Worm (Caenorhabditis elegans) whole organism, L1 larva: ENCODE measurements around the gene T24A6.1.

Source experiments
- C04F5.9 ChIP-seq: sonication (generic microtip); optimal IDR thresholded peaks from 2 replicates; lab custom pipeline; 2016; ENCODE audit warnings: missing genetic modification characterization, missing compliant biosample characterization
- C16A3.4 ChIP-seq: fragments of 150-350 bp; optimal IDR thresholded peaks from 2 replicates; lab custom pipeline; 2014; ENCODE audit warnings: missing biosample characterization, missing genetic modification characterization
- aha-1 ChIP-seq: fragments of 150-350 bp; optimal IDR thresholded peaks from 2 replicates; lab custom pipeline; 2014; ENCODE audit warnings: missing biosample characterization, missing genetic modification characterization
- aly-2 ChIP-seq: fragments of 150-350 bp; optimal IDR thresholded peaks from 2 replicates; lab custom pipeline; 2014; ENCODE audit warnings: missing biosample characterization, missing genetic modification characterization
- ama-1 ChIP-seq: fragments of 150-350 bp; optimal IDR thresholded peaks from 2 replicates; lab custom pipeline; 2014
- blmp-1 ChIP-seq: fragments of 150-350 bp; optimal IDR thresholded peaks from 2 replicates; lab custom pipeline; 2014; ENCODE audit warnings: missing biosample characterization, missing genetic modification characterization
- ceh-8 ChIP-seq: fragments of 200-800 bp; sonication (Bioruptor generic); optimal IDR thresholded peaks from 2 replicates; lab custom pipeline; 2018; ENCODE audit warnings: mild to moderate bottlenecking, missing genetic modification characterization, moderate library complexity, missing compliant biosample characterization
- ceh-88 ChIP-seq: fragments of 200-800 bp; sonication (Bioruptor generic); IDR thresholded peaks from 2 replicates; pipeline ENCODE4 v1.3.6; 2022; ENCODE audit warnings: missing genetic modification characterization, missing compliant biosample characterization
- dpl-1 ChIP-seq, 3 experiments: fragments of 150-350 bp in 2 of 3; sonication (generic microtip) in 1 of 3; optimal IDR thresholded peaks; 2 replicates each; lab custom pipeline; 2014 to 2017; ENCODE audit warnings: missing biosample characterization in 3 of 3, missing genetic modification characterization in 3 of 3, missing genetic modification reagents in 3 of 3
- egl-27 ChIP-seq, 2 experiments: fragments of 150-350 bp in 1 of 2; sonication (generic microtip); optimal IDR thresholded peaks; 3 replicates each; lab custom pipeline; 2017 to 2018; ENCODE audit warnings: missing biosample characterization in 2 of 2, missing genetic modification characterization in 2 of 2, missing genetic modification reagents in 2 of 2
- elt-2 ChIP-seq: sonication (generic microtip); optimal IDR thresholded peaks from 2 replicates; lab custom pipeline; 2016; ENCODE audit warnings: missing genetic modification characterization, mild to moderate bottlenecking, inconsistent platforms, missing compliant biosample characterization, missing genetic modification reagents
- ets-5 ChIP-seq: fragments of 200-800 bp; sonication (Bioruptor generic); IDR thresholded peaks from 2 replicates; pipeline ENCODE4 v1.3.6; 2022; ENCODE audit warnings: missing genetic modification characterization, missing compliant biosample characterization
- fkh-10 ChIP-seq: sonication (generic microtip); optimal IDR thresholded peaks from 2 replicates; lab custom pipeline; 2017; ENCODE audit warnings: missing biosample characterization, missing genetic modification reagents, missing genetic modification characterization
- fos-1 ChIP-seq: fragments of 150-350 bp; optimal IDR thresholded peaks from 2 replicates; lab custom pipeline; 2014; ENCODE audit warnings: missing biosample characterization, missing genetic modification characterization
- hlh-17 ChIP-seq: fragments of 200-800 bp; sonication (Bioruptor generic); optimal IDR thresholded peaks from 2 replicates; lab custom pipeline; 2018; ENCODE audit warnings: missing genetic modification characterization, mild to moderate bottlenecking, missing compliant biosample characterization, moderate library complexity, borderline replicate concordance
- hlh-4 ChIP-seq: sonication (generic microtip); optimal IDR thresholded peaks from 2 replicates; lab custom pipeline; 2016; ENCODE audit warnings: mild to moderate bottlenecking, missing genetic modification characterization, missing compliant biosample characterization
- irx-1 ChIP-seq: sonication (generic microtip); optimal IDR thresholded peaks from 2 replicates; lab custom pipeline; 2016; ENCODE audit warnings: missing genetic modification characterization, missing compliant biosample characterization
- isw-1 ChIP-seq: fragments of 200-800 bp; sonication (Bioruptor generic); IDR thresholded peaks from 2 replicates; pipeline ENCODE4 v1.3.6; 2022; ENCODE audit warnings: missing genetic modification characterization, missing compliant biosample characterization
- lin-13 ChIP-seq: fragments of 150-350 bp; optimal IDR thresholded peaks from 2 replicates; lab custom pipeline; 2014; ENCODE audit warnings: missing biosample characterization, missing genetic modification reagents, missing genetic modification characterization
- lin-15B ChIP-seq: fragments of 150-350 bp; sonication (generic microtip); optimal IDR thresholded peaks from 3 replicates; lab custom pipeline; 2014; ENCODE audit warnings: missing biosample characterization, missing genetic modification characterization
- lin-35 ChIP-seq, 2 experiments: fragments of 150-350 bp; optimal IDR thresholded peaks; 2 replicates each; lab custom pipeline; 2014; ENCODE audit warnings: missing biosample characterization in 2 of 2, missing genetic modification characterization in 2 of 2, missing genetic modification reagents in 2 of 2
- lir-3 ChIP-seq: sonication (generic microtip); optimal IDR thresholded peaks from 2 replicates; lab custom pipeline; 2016; ENCODE audit warnings: mild to moderate bottlenecking, missing genetic modification characterization, moderate library complexity, missing compliant biosample characterization; ENCODE audit not compliant: poor library complexity
- mab-9 ChIP-seq: fragments of 200-800 bp; sonication (Bioruptor generic); IDR thresholded peaks from 2 replicates; pipeline ENCODE4 v1.3.6; 2022; ENCODE audit warnings: missing genetic modification reagents, missing genetic modification characterization, missing compliant biosample characterization
- mdl-1 ChIP-seq, 2 experiments: fragments of 150-350 bp; optimal IDR thresholded peaks; 2 replicates each; lab custom pipeline; 2014 to 2017; ENCODE audit warnings: missing biosample characterization in 2 of 2, missing genetic modification characterization in 2 of 2, inconsistent platforms in 1 of 2
- mep-1 ChIP-seq: fragments of 150-350 bp; optimal IDR thresholded peaks from 2 replicates; lab custom pipeline; 2014; ENCODE audit warnings: missing biosample characterization, missing genetic modification characterization
- nhr-11 ChIP-seq: fragments of 150-350 bp; optimal IDR thresholded peaks from 2 replicates; lab custom pipeline; 2014; ENCODE audit warnings: missing biosample characterization, missing genetic modification characterization
- nhr-12 ChIP-seq: sonication (generic microtip); optimal IDR thresholded peaks from 2 replicates; lab custom pipeline; 2017; ENCODE audit warnings: missing biosample characterization, missing genetic modification characterization
- nhr-19 ChIP-seq: fragments of 200-800 bp; sonication (Bioruptor generic); conservative IDR thresholded peaks from 2 replicates; pipeline ENCODE4 v1.3.6; 2022; ENCODE audit warnings: missing genetic modification characterization, missing compliant biosample characterization
- nhr-20 ChIP-seq: sonication (generic microtip); optimal IDR thresholded peaks from 2 replicates; lab custom pipeline; 2016; ENCODE audit warnings: mild to moderate bottlenecking, missing genetic modification characterization, missing compliant biosample characterization
- nhr-237 ChIP-seq: fragments of 150-350 bp; optimal IDR thresholded peaks from 2 replicates; lab custom pipeline; 2014; ENCODE audit warnings: missing biosample characterization, missing genetic modification characterization
- nhr-77 ChIP-seq: fragments of 150-350 bp; optimal IDR thresholded peaks from 2 replicates; lab custom pipeline; 2014; ENCODE audit warnings: missing biosample characterization, missing genetic modification characterization
- nhr-90 ChIP-seq: sonication (generic microtip); optimal IDR thresholded peaks from 2 replicates; lab custom pipeline; 2016; ENCODE audit warnings: mild to moderate bottlenecking, missing genetic modification characterization, missing compliant biosample characterization; ENCODE audit not compliant: poor library complexity
- pag-3 ChIP-seq: sonication (generic microtip); optimal IDR thresholded peaks from 2 replicates; lab custom pipeline; 2017; ENCODE audit warnings: missing genetic modification characterization, mild to moderate bottlenecking, missing compliant biosample characterization, antibody characterized with exemption, borderline replicate concordance; ENCODE audit not compliant: insufficient read depth
- pax-3 ChIP-seq: fragments of 200-800 bp; sonication (Bioruptor generic); optimal IDR thresholded peaks from 2 replicates; lab custom pipeline; 2018; ENCODE audit warnings: mild to moderate bottlenecking, missing genetic modification characterization, moderate library complexity, missing compliant biosample characterization
- rnt-1 ChIP-seq: sonication (generic microtip); optimal IDR thresholded peaks from 2 replicates; lab custom pipeline; 2016; ENCODE audit warnings: mild to moderate bottlenecking, missing genetic modification characterization, moderate library complexity, missing compliant biosample characterization
- snu-23 ChIP-seq: sonication (generic microtip); optimal IDR thresholded peaks from 2 replicates; lab custom pipeline; 2016; ENCODE audit warnings: missing genetic modification characterization, missing compliant biosample characterization
- sptf-1 ChIP-seq: fragments of 150-350 bp; optimal IDR thresholded peaks from 2 replicates; lab custom pipeline; 2014; ENCODE audit warnings: missing biosample characterization, missing genetic modification characterization
- sup-37 ChIP-seq: fragments of 200-800 bp; sonication (Bioruptor generic); optimal IDR thresholded peaks from 2 replicates; lab custom pipeline; 2018; ENCODE audit warnings: mild to moderate bottlenecking, missing genetic modification characterization, missing compliant biosample characterization
- swsn-7 ChIP-seq: sonication (generic microtip); optimal IDR thresholded peaks from 2 replicates; lab custom pipeline; 2016; ENCODE audit warnings: missing genetic modification characterization, missing compliant biosample characterization
- tbx-2 ChIP-seq: sonication (generic microtip); optimal IDR thresholded peaks from 2 replicates; lab custom pipeline; 2016; ENCODE audit warnings: missing genetic modification characterization, missing compliant biosample characterization
- unc-30 ChIP-seq: sonication (generic microtip); optimal IDR thresholded peaks from 2 replicates; lab custom pipeline; 2017; ENCODE audit warnings: missing biosample characterization, missing genetic modification characterization
- unc-86 ChIP-seq: sonication (generic microtip); optimal IDR thresholded peaks from 2 replicates; lab custom pipeline; 2016; ENCODE audit warnings: missing genetic modification characterization, missing compliant biosample characterization
- unc-98 ChIP-seq: fragments of 200-800 bp; sonication (Bioruptor generic); IDR thresholded peaks from 2 replicates; pipeline ENCODE4 v1.3.6; 2022; ENCODE audit warnings: missing genetic modification characterization, missing compliant biosample characterization
- ztf-4 ChIP-seq: fragments of 150-350 bp; optimal IDR thresholded peaks from 2 replicates; lab custom pipeline; 2014; ENCODE audit warnings: missing biosample characterization, missing genetic modification characterization

Gene T24A6.1

DNA sequence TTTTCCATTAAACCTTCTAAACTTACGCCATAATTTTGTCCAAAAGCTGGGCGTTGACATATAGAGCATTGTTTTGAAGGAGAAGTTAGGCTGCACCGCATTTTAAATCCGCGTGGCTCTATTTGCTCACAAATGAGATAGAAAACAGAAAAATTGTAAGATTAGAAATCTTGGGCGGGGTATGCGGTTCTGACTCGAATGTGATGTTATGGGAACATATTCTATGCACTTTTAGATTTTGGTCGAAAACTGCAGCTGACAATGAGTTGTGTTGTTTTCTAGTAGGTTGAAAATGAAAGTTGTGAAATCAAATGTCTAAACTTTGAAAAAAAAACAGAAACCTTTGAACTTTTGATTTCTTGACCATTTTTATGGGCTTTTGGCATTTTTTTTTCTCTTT is 15.5 kb upstream of the T24A6.1 start, which contains the start of gene nhr-222:
TSS of gene nhr-222 (minus strand) at position 101 of the 400 bp plus-strand sequence.
- TF ChIP-seq fos-1 (tag; lab: Kevin White, UChicago) = no peak
- no peak for TF ChIP-seq nhr-90 (tag; lab: Kevin White, UChicago)
- TF ChIP-seq pax-3 (tag; lab: Kevin White, UChicago) = no peak
- TF ChIP-seq ama-1 (lab: Kevin White, UChicago) = no peak
- TF ChIP-seq nhr-20 = no peak
- TF ChIP-seq mep-1 (tag; lab: Kevin White, UChicago) = no peak
- TF ChIP-seq nhr-11 = no peak
- no peak for TF ChIP-seq blmp-1 (tag; lab: Kevin White, UChicago)
- TF ChIP-seq hlh-4 (tag; lab: Kevin White, UChicago) = no peak
- TF ChIP-seq fkh-10 = no peak
- TF ChIP-seq rnt-1 (tag; lab: Kevin White, UChicago) = no peak
- no peak for TF ChIP-seq tbx-2 (tag; lab: Kevin White, UChicago)
- TF ChIP-seq elt-2 (tag; lab: Kevin White, UChicago) = no peak
- no peak for TF ChIP-seq unc-98 (GFP tag; lab: Robert Waterston, UW)
- TF ChIP-seq aha-1 (tag; lab: Kevin White, UChicago) = no peak
- no peak for TF ChIP-seq lin-35 (GFP tag; optimal IDR thresholded peaks at IDR 0.05; lab: Kevin White, UChicago)

- TF ChIP-seq ztf-4 (tag; lab: Kevin White, UChicago) (no peak), nhr-237 (tag; lab: Kevin White, UChicago) (no peak), irx-1 (no peak), pag-3 (tag; lab: Kevin White, UChicago) (no peak), dpl-1 (GFP tag; optimal IDR thresholded peaks at IDR 0.05; lab: Kevin White, UChicago) (no peak), ets-5 (GFP tag; lab: Robert Waterston, UW) (no peak), sup-37 (GFP tag; lab: Kevin White, UChicago) (no peak), rnt-1 (tag; lab: Kevin White, UChicago) (no peak), fkh-10 (no peak), pax-3 (tag; lab: Kevin White, UChicago) (no peak), snu-23 (no peak), elt-2 (tag; lab: Kevin White, UChicago) (no peak)
Measured at ce11 chrV:3546517-3546916, 12.3 kb upstream of the T24A6.1 start, which contains the start of gene srbc-68. srbc-68 (minus strand) TSS chrV:3546617.

DNA sequence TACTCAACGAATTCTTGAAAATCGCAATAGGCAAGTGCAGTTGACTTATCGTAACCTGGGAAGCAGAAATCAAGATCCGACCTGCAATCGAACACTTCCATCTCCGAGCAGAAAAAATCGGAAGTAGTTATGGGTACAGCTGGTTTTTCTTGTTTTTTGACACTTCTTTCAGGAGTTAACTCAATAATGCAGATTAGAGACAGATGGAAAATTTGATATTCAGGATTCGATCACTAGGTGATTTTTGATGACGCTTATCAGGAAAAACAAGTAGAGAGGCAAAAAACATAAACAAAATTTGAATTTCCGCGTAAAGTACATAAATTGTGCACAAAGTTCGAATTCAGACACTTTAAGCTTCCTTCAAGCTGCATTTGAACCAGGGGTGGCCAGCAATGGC is 10.0 kb upstream of the T24A6.1 start, which contains the start of gene srw-130:
TSS of gene srw-130 (minus strand) at position 101 of the 400 bp plus-strand sequence.
- no peak for TF ChIP-seq C16A3.4 (tag; lab: Kevin White, UChicago)
- TF ChIP-seq hlh-17 = no peak
- TF ChIP-seq unc-86 (tag; lab: Kevin White, UChicago) = no peak
- no peak for TF ChIP-seq hlh-4 (tag; lab: Kevin White, UChicago)
- TF ChIP-seq ztf-4 (tag; lab: Kevin White, UChicago) = no peak
- no peak for TF ChIP-seq dpl-1 (GFP tag; optimal IDR thresholded peaks at IDR 0.05; lab: Kevin White, UChicago)
- no peak for TF ChIP-seq lir-3 (tag; lab: Kevin White, UChicago)
- TF ChIP-seq lin-15B = no peak
- TF ChIP-seq mdl-1 (tag; optimal IDR thresholded peaks at IDR 0.05; lab: Kevin White, UChicago) = no peak
- no peak for TF ChIP-seq nhr-90 (tag; lab: Kevin White, UChicago)
- TF ChIP-seq lin-13 (GFP tag; lab: Kevin White, UChicago) = no peak
- no peak for TF ChIP-seq nhr-77 (tag; lab: Kevin White, UChicago)
- no peak for TF ChIP-seq aly-2 (tag; lab: Kevin White, UChicago)
- no peak for TF ChIP-seq lin-35 (GFP tag; optimal IDR thresholded peaks at IDR 0.05; lab: Kevin White, UChicago)

DNA sequence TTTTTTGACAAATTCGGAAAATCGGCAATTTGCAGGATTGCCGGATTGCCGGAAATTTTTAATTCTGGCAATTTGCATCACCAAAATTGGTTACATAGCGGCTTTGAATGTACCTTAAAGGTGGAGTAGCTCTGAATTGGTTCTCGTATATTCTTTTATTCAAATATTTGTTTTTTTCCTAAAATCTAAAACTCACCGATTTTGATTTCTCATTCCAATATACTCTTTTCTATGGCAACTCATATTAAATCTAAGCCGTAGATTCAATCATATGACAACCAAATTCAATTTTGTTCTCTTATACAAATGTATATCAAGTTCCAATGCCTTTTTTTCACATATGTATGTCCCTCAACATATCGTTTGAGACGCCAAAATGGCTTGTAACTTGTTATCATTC is 9.3 kb upstream of the T24A6.1 start, which contains the start of gene sri-21:
TSS of gene sri-21 (plus strand) at position 301 of the 400 bp plus-strand sequence.
- no peak for TF ChIP-seq nhr-12 (tag; lab: Kevin White, UChicago)
- no peak for TF ChIP-seq swsn-7
- TF ChIP-seq irx-1 = no peak
- no peak for TF ChIP-seq mep-1 (tag; lab: Kevin White, UChicago)
- TF ChIP-seq aly-2 (tag; lab: Kevin White, UChicago) = no peak
- no peak for TF ChIP-seq unc-98 (GFP tag; lab: Robert Waterston, UW)
- TF ChIP-seq unc-30 (tag; lab: Kevin White, UChicago) = no peak
- no peak for TF ChIP-seq ceh-8 (GFP tag; lab: Kevin White, UChicago)
- TF ChIP-seq nhr-237 (tag; lab: Kevin White, UChicago) = no peak
- TF ChIP-seq sptf-1 (tag; lab: Kevin White, UChicago) = no peak
- TF ChIP-seq mab-9 (GFP tag; lab: Robert Waterston, UW) = no peak
- no peak for TF ChIP-seq C04F5.9 (tag; lab: Kevin White, UChicago)
- no peak for TF ChIP-seq egl-27 (tag; optimal IDR thresholded peaks at IDR 0.05; lab: Kevin White, UChicago)
- TF ChIP-seq nhr-19 (GFP tag; lab: Robert Waterston, UW) = no peak
- TF ChIP-seq aha-1 (tag; lab: Kevin White, UChicago) = no peak
- no peak for TF ChIP-seq isw-1 (GFP tag; lab: Robert Waterston, UW)
- no peak for TF ChIP-seq ceh-88 (GFP tag; lab: Robert Waterston, UW)
